Fruit fly (Drosophila melanogaster): ENCODE data around the gene Lcp65Ab2.

Gene Lcp65Ab2

dm6 chr3L:6110673-6111449 is 35.6 kb upstream of the Lcp65Ab2 start:
- TF ChIP-seq Myc (optimal IDR thresholded peaks at IDR 0.05) (no peak), Hr83 (GFP tag; optimal IDR thresholded peaks at IDR 0.05; ENCODE audit: poor library complexity, severe bottlenecking) (no peak), rgr (GFP tag; optimal IDR thresholded peaks at IDR 0.05) (no peak), brk (GFP tag; optimal IDR thresholded peaks at IDR 0.05) (no peak), usp (GFP tag; optimal IDR thresholded peaks at IDR 0.05) (no peak), GATAd (GFP tag; optimal IDR thresholded peaks at IDR 0.05) (no peak), Dfd (GFP tag; optimal IDR thresholded peaks at IDR 0.05) (no peak), CG32264 (GFP tag; optimal IDR thresholded peaks at IDR 0.05) (no peak), N (GFP tag; optimal IDR thresholded peaks at IDR 0.05) (no peak), Jra (GFP tag; optimal IDR thresholded peaks at IDR 0.05) (no peak), OdsH (GFP tag; optimal IDR thresholded peaks at IDR 0.05) (no peak), Abd-B (GFP tag; optimal IDR thresholded peaks at IDR 0.05) (no peak)

dm6 chr3L:6111458-6111857 is 35.0 kb upstream of the Lcp65Ab2 start:
- TF ChIP-seq Jra (GFP tag; optimal IDR thresholded peaks at IDR 0.05) (no peak), sage (GFP tag; optimal IDR thresholded peaks at IDR 0.05) (no peak), Mio (GFP tag; optimal IDR thresholded peaks at IDR 0.05) (no peak), br (GFP tag; optimal IDR thresholded peaks at IDR 0.05) (no peak), pan (optimal IDR thresholded peaks at IDR 0.05) (no peak), jim (GFP tag; optimal IDR thresholded peaks at IDR 0.05) (no peak), brk (GFP tag; optimal IDR thresholded peaks at IDR 0.05) (no peak), Myc (optimal IDR thresholded peaks at IDR 0.05) (no peak), GATAd (GFP tag; optimal IDR thresholded peaks at IDR 0.05) (no peak), rgr (GFP tag; optimal IDR thresholded peaks at IDR 0.05) (no peak), N (GFP tag; optimal IDR thresholded peaks at IDR 0.05) (no peak), foxo (GFP tag; optimal IDR thresholded peaks at IDR 0.05) (no peak), dmrt93B (GFP tag; optimal IDR thresholded peaks at IDR 0.05) (no peak), dsf (GFP tag; optimal IDR thresholded peaks at IDR 0.05; ENCODE audit: borderline replicate concordance) (no peak), Rel (GFP tag; optimal IDR thresholded peaks at IDR 0.05) (no peak), Rel (tag; optimal IDR thresholded peaks at IDR 0.05) (no peak)

dm6 chr3L:6115505-6115904 is 31.0 kb upstream of the Lcp65Ab2 start:
- TF ChIP-seq tai (GFP tag; optimal IDR thresholded peaks at IDR 0.05) = no peak
- no peak for TF ChIP-seq Dif (GFP tag; optimal IDR thresholded peaks at IDR 0.05; ENCODE audit: partially characterized antibody)
- TF ChIP-seq h (GFP tag; optimal IDR thresholded peaks at IDR 0.05) = no peak
- no peak for TF ChIP-seq foxo (GFP tag; optimal IDR thresholded peaks at IDR 0.05)
- no peak for TF ChIP-seq Hr78 (GFP tag; optimal IDR thresholded peaks at IDR 0.05)
- no peak for TF ChIP-seq psq (GFP tag; optimal IDR thresholded peaks at IDR 0.05)
- TF ChIP-seq dmrt93B (GFP tag; optimal IDR thresholded peaks at IDR 0.05) = no peak
- no peak for TF ChIP-seq N (GFP tag; optimal IDR thresholded peaks at IDR 0.05)
- no peak for TF ChIP-seq rgr (GFP tag; optimal IDR thresholded peaks at IDR 0.05)
- TF ChIP-seq Vsx2 (GFP tag; optimal IDR thresholded peaks at IDR 0.05; ENCODE audit: partially characterized antibody) = no peak
- no peak for TF ChIP-seq Abd-B (GFP tag; optimal IDR thresholded peaks at IDR 0.05)
- no peak for TF ChIP-seq Sp1 (GFP tag; optimal IDR thresholded peaks at IDR 0.05)
- no peak for TF ChIP-seq br (GFP tag; optimal IDR thresholded peaks at IDR 0.05)
- TF ChIP-seq Hnf4 (GFP tag; optimal IDR thresholded peaks at IDR 0.05) = no peak
- TF ChIP-seq ey (GFP tag; optimal IDR thresholded peaks at IDR 0.05) = no peak

dm6 chr3L:6116881-6117280 is 29.6 kb upstream of the Lcp65Ab2 start:
- no peak for TF ChIP-seq N (GFP tag; optimal IDR thresholded peaks at IDR 0.05)
- no peak for TF ChIP-seq Myc (optimal IDR thresholded peaks at IDR 0.05)
- no peak for TF ChIP-seq Mio (GFP tag; optimal IDR thresholded peaks at IDR 0.05)
- no peak for TF ChIP-seq GATAd (GFP tag; optimal IDR thresholded peaks at IDR 0.05)
- TF ChIP-seq CrebA (GFP tag; optimal IDR thresholded peaks at IDR 0.05; ENCODE audit: borderline replicate concordance) = no peak
- TF ChIP-seq tai (GFP tag; optimal IDR thresholded peaks at IDR 0.05) = no peak
